Fruit fly (Drosophila melanogaster): ENCODE results near the gene CG5255.

DNA sequence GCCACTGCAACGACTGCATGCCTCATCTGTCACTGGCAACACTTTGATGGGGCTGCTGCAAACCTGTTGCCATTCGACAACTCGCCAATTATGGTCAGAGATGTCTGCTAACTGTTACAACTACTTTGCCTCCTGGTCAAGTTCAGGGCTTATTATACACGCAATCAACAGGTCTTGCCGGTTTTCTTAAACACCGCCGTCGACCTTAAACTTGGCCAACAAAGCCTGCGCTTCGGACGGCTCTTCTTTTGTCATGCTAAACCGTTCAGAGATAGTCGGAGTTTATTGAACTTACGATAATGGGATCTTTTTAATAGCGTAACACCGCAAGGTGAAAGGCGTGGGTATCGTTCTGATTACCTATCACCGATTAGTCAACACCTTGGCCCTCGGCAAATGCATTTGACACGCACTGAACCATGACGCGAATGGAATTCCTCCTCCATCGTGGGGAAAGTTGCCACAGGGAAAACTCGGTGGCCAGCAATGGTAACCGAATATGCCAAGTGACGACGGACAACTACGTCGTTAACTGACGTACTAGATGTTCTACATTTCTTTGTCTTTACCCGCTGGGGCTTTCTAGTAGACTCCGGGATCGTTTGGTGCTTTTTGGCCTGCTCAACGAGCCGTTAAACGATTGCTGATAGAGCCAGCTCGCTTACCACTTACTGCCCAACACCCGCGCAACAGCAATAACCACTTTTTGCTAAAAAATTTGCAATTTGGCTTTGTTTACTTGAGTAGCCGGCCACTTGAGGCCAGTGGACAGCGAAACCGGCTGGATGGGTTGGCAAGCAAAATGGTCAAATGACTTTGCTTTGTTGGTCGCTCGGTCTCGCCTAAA is 26.6 kb upstream of the CG5255 start:
- TF ChIP-seq usp (GFP tag; optimal IDR thresholded peaks at IDR 0.05): no peak
- TF ChIP-seq pan (optimal IDR thresholded peaks at IDR 0.05): no peak
- TF ChIP-seq Dll (optimal IDR thresholded peaks at IDR 0.05): peak; percentile 12
- no peak for TF ChIP-seq CG8478 (optimal IDR thresholded peaks at IDR 0.05)
- TF ChIP-seq EcR (GFP tag; optimal IDR thresholded peaks at IDR 0.05): no peak

Data from whole organism.